Worm (Caenorhabditis elegans): Measurements from ENCODE around the gene F38B6.6.
A peak's percentile ranks its signal among the peaks of the same experiment; 100 is the strongest.

The F38B6.6 gene

DNA sequence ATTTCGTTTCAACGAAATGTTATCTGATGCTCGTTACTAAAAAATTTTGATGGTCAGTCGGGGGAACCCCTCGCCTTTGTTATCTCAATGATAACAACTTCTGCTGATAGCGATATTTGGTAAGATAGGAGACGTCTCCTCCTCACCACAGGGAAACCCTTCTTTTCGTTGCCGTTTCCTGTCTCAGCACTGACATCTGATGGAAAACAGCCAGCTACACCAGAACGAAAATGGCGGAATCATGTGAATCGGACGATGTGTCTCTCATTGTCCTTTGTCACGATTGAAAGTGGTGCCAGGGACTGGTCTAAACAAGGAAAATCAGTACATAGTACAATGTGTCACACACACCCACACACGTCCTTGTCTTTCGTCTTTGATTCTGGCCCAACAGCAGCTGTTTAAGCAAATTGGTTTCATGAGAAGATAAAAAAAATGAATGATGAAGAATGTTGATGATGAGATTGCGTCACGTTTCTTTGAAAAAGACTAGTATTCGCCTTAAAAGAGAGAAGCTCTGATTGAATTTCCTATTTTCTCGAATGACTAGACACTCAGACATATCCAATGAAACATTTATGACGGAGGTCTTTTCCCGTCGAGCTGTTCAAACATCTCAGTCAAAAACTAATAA is 46.6 kb upstream of the F38B6.6 start (continued):
- TF ChIP-seq unc-130 (tag; optimal IDR thresholded peaks at IDR 0.05) (peak; percentile 48), mep-1 (tag; optimal IDR thresholded peaks at IDR 0.05) (peak; percentile 63)

DNA sequence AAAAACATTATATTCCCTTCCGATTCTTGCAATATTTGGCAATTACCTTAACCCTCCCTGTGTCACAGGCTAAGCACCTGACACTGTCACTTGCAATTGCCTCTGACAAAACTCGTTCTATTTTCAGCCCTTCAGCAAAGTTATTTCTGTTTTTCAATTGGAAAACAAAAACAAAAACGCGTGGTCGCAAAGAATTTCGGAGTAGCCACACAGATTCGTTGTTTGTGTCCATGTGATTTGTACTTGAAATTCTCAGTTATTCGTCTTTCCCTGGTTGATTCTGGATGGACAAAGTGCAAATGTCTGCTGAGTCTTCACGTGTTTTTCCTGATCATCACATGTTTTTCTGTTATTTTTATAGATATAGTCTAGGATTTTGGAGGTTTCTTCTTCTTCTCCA is 45.6 kb upstream of the F38B6.6 start:
- TF ChIP-seq isw-1 (GFP tag; IDR thresholded peaks at IDR 0.05) (no peak), ceh-63 (GFP tag; optimal IDR thresholded peaks at IDR 0.05) (no peak), mab-9 (GFP tag; IDR thresholded peaks at IDR 0.05) (no peak), ceh-8 (GFP tag; optimal IDR thresholded peaks at IDR 0.05) (no peak), tbx-2 (tag; optimal IDR thresholded peaks at IDR 0.05) (peak; percentile 44), C34B4.2 (tag; optimal IDR thresholded peaks at IDR 0.05) (no peak), nhr-71 (tag; optimal IDR thresholded peaks at IDR 0.05) (peak; percentile 88), nhr-28 (tag; optimal IDR thresholded peaks at IDR 0.05) (no peak), ces-1 (GFP tag; optimal IDR thresholded peaks at IDR 0.05) (no peak), lin-15B (tag; optimal IDR thresholded peaks at IDR 0.05) (no peak), fkh-10 (GFP tag; optimal IDR thresholded peaks at IDR 0.05) (no peak), nhr-12 (tag; optimal IDR thresholded peaks at IDR 0.05) (no peak), ama-1 (optimal IDR thresholded peaks at IDR 0.05) (no peak), xbp-1 (tag; optimal IDR thresholded peaks at IDR 0.05) (peak; percentile 39), mdl-1 (tag; optimal IDR thresholded peaks at IDR 0.05) (no peak), ztf-11 (tag; optimal IDR thresholded peaks at IDR 0.05) (no peak), nhr-76 (tag; optimal IDR thresholded peaks at IDR 0.05) (no peak), ceh-88 (GFP tag; IDR thresholded peaks at IDR 0.05) (no peak), unc-86 (tag; optimal IDR thresholded peaks at IDR 0.05) (no peak), blmp-1 (tag; optimal IDR thresholded peaks at IDR 0.05) (peak; percentile 16), elt-3 (tag; optimal IDR thresholded peaks at IDR 0.05) (peak in 2 of 6 experiments; percentile 16 to 63), aha-1 (tag; optimal IDR thresholded peaks at IDR 0.05) (no peak), C04F5.9 (tag; optimal IDR thresholded peaks at IDR 0.05) (no peak), nhr-84 (tag; optimal IDR thresholded peaks at IDR 0.05) (peak; percentile 65), fkh-8 (tag; optimal IDR thresholded peaks at IDR 0.05) (peak; percentile 30), tlp-1 (tag; optimal IDR thresholded peaks at IDR 0.05) (no peak), nhr-20 (tag; optimal IDR thresholded peaks at IDR 0.05) (peak; percentile 77), hlh-4 (tag; optimal IDR thresholded peaks at IDR 0.05) (no peak), egl-27 (tag; optimal IDR thresholded peaks at IDR 0.05) (no peak), pqm-1 (tag; optimal IDR thresholded peaks at IDR 0.05) (no peak), lin-13 (GFP tag; optimal IDR thresholded peaks at IDR 0.05) (peak; percentile 29), lin-35 (GFP tag; optimal IDR thresholded peaks at IDR 0.05) (peak in 1 of 2 experiments; percentile 71), grh-1 (GFP tag; IDR thresholded peaks at IDR 0.05) (peak; percentile 39; the same call in 1 of the 2 replicates), nhr-47 (tag; optimal IDR thresholded peaks at IDR 0.05) (peak; percentile 39), vab-15 (tag; optimal IDR thresholded peaks at IDR 0.05) (peak; percentile 69), nhr-77 (tag; optimal IDR thresholded peaks at IDR 0.05) (no peak), dpl-1 (GFP tag; optimal IDR thresholded peaks at IDR 0.05) (peak in 1 of 3 experiments; percentile 29), aly-2 (tag; optimal IDR thresholded peaks at IDR 0.05) (no peak), sup-37 (GFP tag; optimal IDR thresholded peaks at IDR 0.05) (no peak), sox-4 (tag; optimal IDR thresholded peaks at IDR 0.05) (no peak), unc-130 (tag; optimal IDR thresholded peaks at IDR 0.05) (peak; percentile 76), hpl-2 (GFP tag; optimal IDR thresholded peaks at IDR 0.05) (no peak), mep-1 (tag; optimal IDR thresholded peaks at IDR 0.05) (peak; percentile 61), unc-98 (GFP tag; IDR thresholded peaks at IDR 0.05) (no peak), snu-23 (GFP tag; optimal IDR thresholded peaks at IDR 0.05) (peak; percentile 59), lir-3 (tag; optimal IDR thresholded peaks at IDR 0.05; ENCODE audit: poor library complexity) (peak; percentile 36), lin-14 (GFP tag; optimal IDR thresholded peaks at IDR 0.05) (peak; percentile 80), fkh-4 (tag; optimal IDR thresholded peaks at IDR 0.05; ENCODE audit: borderline replicate concordance) (no peak), hlh-17 (GFP tag; optimal IDR thresholded peaks at IDR 0.05; ENCODE audit: borderline replicate concordance) (no peak), alr-1 (tag; optimal IDR thresholded peaks at IDR 0.05; ENCODE audit: borderline replicate concordance) (no peak)

All from whole organism, L1 larva.